Fruit fly (Drosophila melanogaster) whole organism, embryonic: ENCODE data around the gene asun.
A peak's percentile ranks its signal among the peaks of the same experiment; 100 is the strongest.

Source experiments
- Aef1 ChIP-seq: fragments of 200-800 bp; sonication (Bioruptor generic); IDR thresholded peaks from 3 replicates; pipeline ENCODE4 v1.3.6; 2022; ENCODE audit warnings: missing biosample characterization, missing genetic modification characterization
- BEAF-32 ChIP-seq: fragments of 200-800 bp; sonication (Bioruptor generic); optimal IDR thresholded peaks from 3 replicates; lab custom pipeline; 2017; ENCODE audit warnings: missing biosample characterization, missing genetic modification characterization, mild to moderate bottlenecking, moderate library complexity, missing genetic modification reagents
- CG1024 ChIP-seq: fragments of 200-800 bp; sonication (Bioruptor generic); IDR thresholded peaks from 2 replicates; pipeline ENCODE4 v1.3.6; 2022; ENCODE audit warnings: missing biosample characterization, missing genetic modification characterization
- CG10267 ChIP-seq: fragments of 200-800 bp; sonication (Bioruptor generic); optimal IDR thresholded peaks from 2 replicates; lab custom pipeline; 2018; ENCODE audit warnings: missing biosample characterization, mild to moderate bottlenecking, missing genetic modification characterization, moderate library complexity
- CG10274 ChIP-seq: fragments of 200-800 bp; sonication (Bioruptor generic); optimal IDR thresholded peaks from 3 replicates; lab custom pipeline; 2017; ENCODE audit warnings: missing biosample characterization, mild to moderate bottlenecking, missing genetic modification characterization
- CG12071 ChIP-seq: fragments of 200-800 bp; sonication (Bioruptor generic); optimal IDR thresholded peaks from 3 replicates; lab custom pipeline; 2018; ENCODE audit warnings: missing biosample characterization, mild to moderate bottlenecking, missing genetic modification characterization
- CG13624 ChIP-seq: fragments of 200-800 bp; sonication (Bioruptor generic); optimal IDR thresholded peaks from 2 replicates; lab custom pipeline; 2016; ENCODE audit warnings: missing biosample characterization, missing genetic modification characterization
- CG13894 ChIP-seq: fragments of 200-800 bp; sonication (Bioruptor generic); optimal IDR thresholded peaks from 3 replicates; lab custom pipeline; 2018; ENCODE audit warnings: missing biosample characterization, mild to moderate bottlenecking, missing genetic modification characterization, moderate library complexity
- CG14050 ChIP-seq: fragments of 200-800 bp; sonication (Bioruptor generic); IDR thresholded peaks from 3 replicates; pipeline ENCODE4 v1.3.6; 2022; ENCODE audit warnings: missing biosample characterization, missing genetic modification characterization
- CG15601 ChIP-seq: fragments of 200-800 bp; sonication (Bioruptor generic); optimal IDR thresholded peaks from 3 replicates; lab custom pipeline; 2019; ENCODE audit warnings: missing biosample characterization, mild to moderate bottlenecking, missing genetic modification characterization, moderate library complexity
- CG1602 ChIP-seq: fragments of 200-800 bp; sonication (Bioruptor generic); optimal IDR thresholded peaks from 3 replicates; lab custom pipeline; 2016; ENCODE audit warnings: missing biosample characterization, missing genetic modification characterization
- CG1603 ChIP-seq: fragments of 200-800 bp; sonication (Bioruptor generic); optimal IDR thresholded peaks from 2 replicates; lab custom pipeline; 2019; ENCODE audit warnings: missing biosample characterization, mild to moderate bottlenecking, missing genetic modification characterization, moderate library complexity
- CG16779 ChIP-seq: fragments of 200-800 bp; sonication (Bioruptor generic); IDR thresholded peaks from 2 replicates; pipeline ENCODE4 v1.3.6; 2022; ENCODE audit warnings: missing biosample characterization, missing genetic modification characterization
- CG17361 ChIP-seq: fragments of 200-800 bp; sonication (Bioruptor generic); IDR thresholded peaks from 3 replicates; pipeline ENCODE4 v1.3.6; 2022; ENCODE audit warnings: missing biosample characterization, missing genetic modification characterization
- CG17385 ChIP-seq: fragments of 200-800 bp; sonication (Bioruptor generic); optimal IDR thresholded peaks from 3 replicates; lab custom pipeline; 2018; ENCODE audit warnings: missing biosample characterization, mild to moderate bottlenecking, missing genetic modification characterization
- CG18476 ChIP-seq: fragments of 200-800 bp; sonication (Bioruptor generic); optimal IDR thresholded peaks from 2 replicates; lab custom pipeline; 2016; ENCODE audit warnings: missing biosample characterization, mild to moderate bottlenecking, missing genetic modification characterization
- CG18619 ChIP-seq: fragments of 200-800 bp; sonication (Bioruptor generic); optimal IDR thresholded peaks from 3 replicates; lab custom pipeline; 2017; ENCODE audit warnings: missing biosample characterization, mild to moderate bottlenecking, missing genetic modification characterization
- CG32532 ChIP-seq: fragments of 200-800 bp; sonication (Bioruptor generic); IDR thresholded peaks from 2 replicates; pipeline ENCODE4 v1.3.6; 2022; ENCODE audit warnings: missing biosample characterization, missing genetic modification characterization
- CG4404 ChIP-seq: fragments of 200-800 bp; sonication (Bioruptor generic); IDR thresholded peaks from 2 replicates; pipeline ENCODE4 v1.3.6; 2022; ENCODE audit warnings: missing biosample characterization, missing genetic modification characterization
- CG6813 ChIP-seq: fragments of 200-800 bp; sonication (Bioruptor generic); optimal IDR thresholded peaks from 2 replicates; lab custom pipeline; 2017; ENCODE audit warnings: missing biosample characterization, missing genetic modification characterization, mild to moderate bottlenecking, moderate library complexity, missing genetic modification reagents
- CG7987 ChIP-seq: fragments of 200-800 bp; sonication (Bioruptor generic); optimal IDR thresholded peaks from 2 replicates; lab custom pipeline; 2018; ENCODE audit warnings: missing biosample characterization, mild to moderate bottlenecking, missing genetic modification characterization, moderate library complexity
- CG8924 ChIP-seq: fragments of 200-800 bp; optimal IDR thresholded peaks from 3 replicates; lab custom pipeline; 2019; ENCODE audit warnings: missing biosample characterization, mild to moderate bottlenecking, missing genetic modification characterization, moderate library complexity
- Chrac-16 ChIP-seq: fragments of 200-800 bp; sonication (Bioruptor generic); optimal IDR thresholded peaks from 3 replicates; lab custom pipeline; 2016; ENCODE audit warnings: missing biosample characterization, missing genetic modification characterization
- Doc3 ChIP-seq: fragments of 200-800 bp; sonication (Bioruptor generic); IDR thresholded peaks from 3 replicates; pipeline ENCODE4 v1.3.6; 2022; ENCODE audit warnings: missing biosample characterization, missing genetic modification characterization; ENCODE audit not compliant: partially characterized antibody
- E2f1 ChIP-seq: fragments of 200-800 bp; sonication (Bioruptor generic); IDR thresholded peaks from 2 replicates; pipeline ENCODE4 v1.3.6; 2022; ENCODE audit warnings: missing biosample characterization, missing genetic modification characterization
- Eip74EF ChIP-seq, 2 experiments: fragments of 200-800 bp in 1 of 2; fragments of >200 bp in 1 of 2; sonication (Bioruptor generic) in 1 of 2; optimal IDR thresholded peaks; 2 replicates each; lab custom pipeline; 2017 to 2019; ENCODE audit warnings: missing biosample characterization in 2 of 2, missing genetic modification characterization in 2 of 2, mild to moderate bottlenecking in 1 of 2, moderate library complexity in 1 of 2
- GATAe ChIP-seq: fragments of 200-800 bp; sonication (Bioruptor generic); conservative IDR thresholded peaks from 2 replicates; pipeline ENCODE4 v1.3.6; 2022; ENCODE audit warnings: missing biosample characterization, missing genetic modification characterization
- Hmx ChIP-seq: fragments of 200-800 bp; sonication (Bioruptor generic); optimal IDR thresholded peaks from 2 replicates; lab custom pipeline; 2016; ENCODE audit warnings: missing biosample characterization, missing genetic modification characterization
- Hr3 ChIP-seq: fragments of 200-800 bp; sonication (Bioruptor generic); optimal IDR thresholded peaks from 3 replicates; lab custom pipeline; 2016; ENCODE audit warnings: missing biosample characterization, missing genetic modification characterization
- Hr39 ChIP-seq: fragments of >200 bp; optimal IDR thresholded peaks from 2 replicates; lab custom pipeline; 2017
- Max ChIP-seq: fragments of 200-800 bp; sonication (Bioruptor generic); optimal IDR thresholded peaks from 2 replicates; lab custom pipeline; 2016; ENCODE audit warnings: missing biosample characterization, mild to moderate bottlenecking, missing genetic modification characterization
- NFAT ChIP-seq: fragments of 200-800 bp; sonication (Bioruptor generic); IDR thresholded peaks from 2 replicates; pipeline ENCODE4 v1.3.6; 2022; ENCODE audit warnings: missing biosample characterization, missing genetic modification characterization
- Oli ChIP-seq: fragments of 200-800 bp; sonication (Bioruptor generic); optimal IDR thresholded peaks from 2 replicates; lab custom pipeline; 2018; ENCODE audit warnings: missing biosample characterization, mild to moderate bottlenecking, missing genetic modification characterization, moderate library complexity
- Ravus ChIP-seq: fragments of 200-800 bp; sonication (Bioruptor generic); IDR thresholded peaks from 2 replicates; pipeline ENCODE4 v1.3.6; 2022; ENCODE audit warnings: missing biosample characterization, missing genetic modification characterization
- Sin3A ChIP-seq: fragments of >200 bp; optimal IDR thresholded peaks from 2 replicates; lab custom pipeline; 2018
- Xbp1 ChIP-seq: fragments of 200-800 bp; sonication (Bioruptor generic); optimal IDR thresholded peaks from 3 replicates; lab custom pipeline; 2016; ENCODE audit warnings: missing biosample characterization, mild to moderate bottlenecking, missing genetic modification characterization
- bcd ChIP-seq: fragments of 200-800 bp; sonication (Bioruptor generic); optimal IDR thresholded peaks from 2 replicates; lab custom pipeline; 2017; ENCODE audit warnings: missing biosample characterization, mild to moderate bottlenecking, missing genetic modification characterization
- dati ChIP-seq: fragments of 200-800 bp; sonication (Bioruptor generic); IDR thresholded peaks from 2 replicates; pipeline ENCODE4 v1.3.6; 2022; ENCODE audit warnings: missing biosample characterization, missing genetic modification characterization
- emc ChIP-seq: fragments of 200-800 bp; sonication (Bioruptor generic); optimal IDR thresholded peaks from 2 replicates; lab custom pipeline; 2016; ENCODE audit warnings: missing biosample characterization, missing genetic modification characterization
- en ChIP-seq: fragments of 200-800 bp; sonication (Bioruptor generic); optimal IDR thresholded peaks from 2 replicates; lab custom pipeline; 2016; ENCODE audit warnings: missing biosample characterization, missing genetic modification characterization
- ham ChIP-seq: fragments of 200-800 bp; sonication (Bioruptor generic); IDR thresholded peaks from 2 replicates; pipeline ENCODE4 v1.3.6; 2022; ENCODE audit warnings: missing biosample characterization, missing genetic modification characterization
- lab ChIP-seq: fragments of 200-800 bp; sonication (Bioruptor generic); optimal IDR thresholded peaks from 3 replicates; lab custom pipeline; 2017; ENCODE audit warnings: missing biosample characterization, missing genetic modification characterization, mild to moderate bottlenecking, moderate library complexity, missing genetic modification reagents
- lbe ChIP-seq: fragments of 200-800 bp; sonication (Bioruptor generic); optimal IDR thresholded peaks from 2 replicates; lab custom pipeline; 2016; ENCODE audit warnings: missing biosample characterization, mild to moderate bottlenecking, missing genetic modification characterization
- lmd ChIP-seq: fragments of 200-800 bp; sonication (Bioruptor generic); IDR thresholded peaks from 2 replicates; pipeline ENCODE4 v1.3.6; 2022; ENCODE audit warnings: missing biosample characterization, missing genetic modification characterization
- mld ChIP-seq: fragments of 200-800 bp; sonication (Bioruptor generic); IDR thresholded peaks from 3 replicates; pipeline ENCODE4 v1.3.6; 2022; ENCODE audit warnings: missing biosample characterization, missing genetic modification characterization; ENCODE audit not compliant: partially characterized antibody
- pita ChIP-seq: fragments of 200-800 bp; sonication (Bioruptor generic); optimal IDR thresholded peaks from 2 replicates; lab custom pipeline; 2017; ENCODE audit warnings: missing biosample characterization, mild to moderate bottlenecking, missing genetic modification characterization
- repo ChIP-seq: fragments of 200-800 bp; sonication (Bioruptor generic); optimal IDR thresholded peaks from 2 replicates; lab custom pipeline; 2016; ENCODE audit warnings: missing biosample characterization, missing genetic modification characterization
- row ChIP-seq: fragments of 200-800 bp; sonication (Bioruptor generic); IDR thresholded peaks from 3 replicates; pipeline ENCODE4 v1.3.6; 2022; ENCODE audit warnings: missing biosample characterization, missing genetic modification characterization
- schlank ChIP-seq: fragments of 200-800 bp; sonication (Bioruptor generic); optimal IDR thresholded peaks from 2 replicates; lab custom pipeline; 2018; ENCODE audit warnings: missing biosample characterization, mild to moderate bottlenecking, missing genetic modification characterization
- stwl ChIP-seq: fragments of 200-800 bp; sonication (Bioruptor generic); optimal IDR thresholded peaks from 3 replicates; lab custom pipeline; 2018; ENCODE audit warnings: missing biosample characterization, mild to moderate bottlenecking, missing genetic modification characterization, moderate library complexity
- trh ChIP-seq: fragments of 200-800 bp; sonication (Bioruptor generic); optimal IDR thresholded peaks from 2 replicates; lab custom pipeline; 2016; ENCODE audit warnings: missing biosample characterization, missing genetic modification characterization
- zen ChIP-seq: fragments of 200-800 bp; sonication (Bioruptor generic); optimal IDR thresholded peaks from 3 replicates; lab custom pipeline; 2018; ENCODE audit warnings: missing biosample characterization, mild to moderate bottlenecking, missing genetic modification characterization, moderate library complexity

asun gene

DNA sequence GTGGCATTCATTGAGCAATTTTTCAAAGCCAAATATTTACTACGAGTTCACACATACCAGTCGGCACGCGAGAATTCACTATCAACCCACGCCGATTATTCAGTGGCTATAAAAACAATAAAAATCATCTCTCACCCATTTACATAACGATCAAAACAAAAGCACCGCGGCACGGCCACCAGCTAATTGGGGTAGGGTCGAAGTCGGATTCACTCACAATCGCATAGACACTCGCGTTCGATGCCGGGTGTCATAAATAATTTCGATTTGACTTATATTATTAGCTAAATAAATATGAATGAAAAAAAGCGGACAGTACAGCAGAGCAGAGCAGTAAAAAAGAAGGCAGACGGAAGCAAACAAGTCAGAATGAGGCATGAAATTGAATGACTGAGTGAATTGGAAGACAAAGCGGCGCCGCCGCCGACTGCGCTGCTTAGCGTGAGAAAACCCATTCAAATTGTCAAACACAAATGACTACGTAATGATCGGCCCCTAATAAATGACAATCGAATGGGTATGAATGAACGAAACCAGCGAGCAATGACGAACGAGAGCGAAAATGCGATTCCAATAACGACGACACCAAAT, 33.9 kb upstream of the asun start (continued):
- peak; percentile 44 for TF ChIP-seq lab (GFP tag; lab: Kevin White, UChicago)
- TF ChIP-seq Hr3 (GFP tag; lab: Kevin White, UChicago), result no peak
- TF ChIP-seq CG8924 (tag; lab: Kevin White, UChicago), result no peak
- peak in 1 of 2 experiments; percentile 74 for TF ChIP-seq Eip74EF (GFP tag; optimal IDR thresholded peaks at IDR 0.05; lab: Kevin White, UChicago)
- no peak for TF ChIP-seq Xbp1 (GFP tag; lab: Kevin White, UChicago)
- TF ChIP-seq CG17361 (GFP tag; lab: Robert Waterston, UW), result no peak
- no peak for TF ChIP-seq pita (GFP tag; lab: Kevin White, UChicago)
- no peak for TF ChIP-seq BEAF-32 (GFP tag; lab: Kevin White, UChicago)
- no peak for TF ChIP-seq Chrac-16 (GFP tag; lab: Kevin White, UChicago)
- no peak for TF ChIP-seq Max (GFP tag; lab: Kevin White, UChicago)
- TF ChIP-seq CG4404 (GFP tag; lab: Robert Waterston, UW), result no peak
- TF ChIP-seq lbe (GFP tag; lab: Kevin White, UChicago), result no peak
- TF ChIP-seq CG15601 (tag; lab: Kevin White, UChicago), result no peak
- TF ChIP-seq CG17385 (GFP tag; lab: Kevin White, UChicago), result no peak
- TF ChIP-seq lmd (GFP tag; lab: Robert Waterston, UW), result no peak
- TF ChIP-seq trh (GFP tag; lab: Kevin White, UChicago), result no peak
- TF ChIP-seq CG1603 (tag; lab: Kevin White, UChicago), result no peak
- TF ChIP-seq CG18476 (GFP tag; lab: Kevin White, UChicago), result no peak
- no peak for TF ChIP-seq ham (GFP tag; lab: Robert Waterston, UW)
- TF ChIP-seq Oli (tag; lab: Kevin White, UChicago), result no peak
- no peak for TF ChIP-seq CG1024
- no peak for TF ChIP-seq stwl
- no peak for TF ChIP-seq CG10274 (GFP tag; lab: Kevin White, UChicago)
- no peak for TF ChIP-seq CG14050 (GFP tag; lab: Robert Waterston, UW)
- no peak for TF ChIP-seq emc (GFP tag; lab: Kevin White, UChicago)
- no peak for TF ChIP-seq Hmx
- no peak for TF ChIP-seq CG6813 (GFP tag; lab: Kevin White, UChicago)
- TF ChIP-seq dati, result no peak
- TF ChIP-seq Ravus (GFP tag; lab: Robert Waterston, UW), result no peak
- no peak for TF ChIP-seq bcd (GFP tag; lab: Kevin White, UChicago)
- no peak for TF ChIP-seq schlank (tag; lab: Kevin White, UChicago)
- no peak for TF ChIP-seq Aef1
- TF ChIP-seq row (GFP tag; lab: Robert Waterston, UW), result no peak
- TF ChIP-seq NFAT (GFP tag; lab: Robert Waterston, UW), result no peak
- no peak for TF ChIP-seq CG18619 (GFP tag; lab: Kevin White, UChicago)
- no peak for TF ChIP-seq CG1602 (GFP tag; lab: Kevin White, UChicago)
- no peak for TF ChIP-seq CG32532 (GFP tag; lab: Robert Waterston, UW)
- TF ChIP-seq GATAe (GFP tag; lab: Robert Waterston, UW), result no peak
- TF ChIP-seq CG16779 (GFP tag; lab: Robert Waterston, UW), result no peak
- no peak for TF ChIP-seq Doc3 (GFP tag; lab: Robert Waterston, UW)
- no peak for TF ChIP-seq Sin3A (lab: Kevin White, UChicago)
- TF ChIP-seq CG13624 (GFP tag; lab: Kevin White, UChicago), result no peak
- TF ChIP-seq mld (GFP tag; lab: Robert Waterston, UW), result no peak
- no peak for TF ChIP-seq CG10267 (tag; lab: Kevin White, UChicago)
- TF ChIP-seq E2f1 (GFP tag; lab: Robert Waterston, UW), result no peak
- no peak for TF ChIP-seq en (GFP tag; lab: Kevin White, UChicago)
- peak; percentile 57 for TF ChIP-seq CG7987
- TF ChIP-seq CG12071, result no peak
- TF ChIP-seq zen (tag; lab: Kevin White, UChicago), result no peak
- peak; percentile 23 for TF ChIP-seq CG13894 (tag; lab: Kevin White, UChicago)
- no peak for TF ChIP-seq repo (GFP tag; lab: Kevin White, UChicago)
- TF ChIP-seq Hr39 (lab: Kevin White, UChicago), result no peak
